Fruit fly (Drosophila melanogaster) whole organism, embryonic: ENCODE data around the gene CG17027.
A peak's percentile ranks its signal among the peaks of the same experiment; 100 is the strongest.

Experiments used
- Asciz ChIP-seq: fragments of 200-800 bp; sonication (Bioruptor generic); optimal IDR thresholded peaks from 2 replicates; lab custom pipeline; 2017; ENCODE audit warnings: missing biosample characterization, mild to moderate bottlenecking, missing genetic modification characterization, missing genetic modification reagents
- Awh ChIP-seq: fragments of 200-800 bp; sonication (Bioruptor generic); IDR thresholded peaks from 2 replicates; pipeline ENCODE4, ENCODE4 v1.3.6; 2022; ENCODE audit warnings: missing biosample characterization, missing genetic modification characterization
- CG10267 ChIP-seq: fragments of 200-800 bp; sonication (Bioruptor generic); optimal IDR thresholded peaks from 2 replicates; lab custom pipeline; 2018; ENCODE audit warnings: missing biosample characterization, mild to moderate bottlenecking, missing genetic modification characterization, moderate library complexity
- CG10431 ChIP-seq: fragments of 200-800 bp; sonication (Bioruptor generic); optimal IDR thresholded peaks from 3 replicates; lab custom pipeline; 2018; ENCODE audit warnings: missing biosample characterization, mild to moderate bottlenecking, missing genetic modification characterization
- CG10979 ChIP-seq: fragments of 200-800 bp; sonication (Bioruptor generic); optimal IDR thresholded peaks from 2 replicates; lab custom pipeline; 2018; ENCODE audit warnings: missing biosample characterization, mild to moderate bottlenecking, missing genetic modification characterization, moderate library complexity
- CG12391 ChIP-seq: fragments of 200-800 bp; sonication (Bioruptor generic); optimal IDR thresholded peaks from 3 replicates; lab custom pipeline; 2018; ENCODE audit warnings: missing biosample characterization, mild to moderate bottlenecking, missing genetic modification characterization, moderate library complexity
- CG12659 ChIP-seq: fragments of 200-800 bp; sonication (Bioruptor generic); optimal IDR thresholded peaks from 3 replicates; lab custom pipeline; 2017; ENCODE audit warnings: mild to moderate bottlenecking, missing biosample characterization, missing genetic modification reagents, missing genetic modification characterization
- CG16779 ChIP-seq: fragments of 200-800 bp; sonication (Bioruptor generic); IDR thresholded peaks from 2 replicates; pipeline ENCODE4 v1.3.6; 2022; ENCODE audit warnings: missing biosample characterization, missing genetic modification characterization
- CG17829 ChIP-seq: fragments of 200-800 bp; optimal IDR thresholded peaks from 2 replicates; lab custom pipeline; 2019; ENCODE audit warnings: missing biosample characterization, mild to moderate bottlenecking, missing genetic modification characterization, moderate library complexity
- CG17912 ChIP-seq: fragments of 200-800 bp; sonication (Bioruptor generic); optimal IDR thresholded peaks from 2 replicates; lab custom pipeline; 2018; ENCODE audit warnings: missing biosample characterization, mild to moderate bottlenecking, missing genetic modification characterization
- CG31224 ChIP-seq: fragments of 200-800 bp; sonication (Bioruptor generic); IDR thresholded peaks from 2 replicates; pipeline ENCODE4 v1.3.6; 2022; ENCODE audit warnings: missing biosample characterization, missing genetic modification characterization
- CG34224 ChIP-seq: fragments of 200-800 bp; sonication (Bioruptor generic); IDR thresholded peaks from 3 replicates; pipeline ENCODE4 v1.3.6; 2022; ENCODE audit warnings: missing biosample characterization, missing genetic modification characterization; ENCODE audit not compliant: partially characterized antibody
- CG4854 ChIP-seq: fragments of 200-800 bp; sonication (Bioruptor generic); optimal IDR thresholded peaks from 2 replicates; lab custom pipeline; 2016; ENCODE audit warnings: missing biosample characterization, missing genetic modification characterization, inconsistent platforms
- CG6654 ChIP-seq: fragments of 200-800 bp; sonication (Bioruptor generic); optimal IDR thresholded peaks from 2 replicates; lab custom pipeline; 2017; ENCODE audit warnings: missing biosample characterization, mild to moderate bottlenecking, missing genetic modification characterization
- CG6813 ChIP-seq: fragments of 200-800 bp; sonication (Bioruptor generic); optimal IDR thresholded peaks from 2 replicates; lab custom pipeline; 2017; ENCODE audit warnings: missing biosample characterization, missing genetic modification characterization, mild to moderate bottlenecking, moderate library complexity, missing genetic modification reagents
- CG7271 ChIP-seq: fragments of 200-800 bp; sonication (Bioruptor generic); optimal IDR thresholded peaks from 2 replicates; lab custom pipeline; 2018; ENCODE audit warnings: missing biosample characterization, mild to moderate bottlenecking, missing genetic modification characterization, moderate library complexity
- CG7839 ChIP-seq: fragments of 200-800 bp; sonication (Bioruptor generic); optimal IDR thresholded peaks from 3 replicates; lab custom pipeline; 2018; ENCODE audit warnings: missing biosample characterization, mild to moderate bottlenecking, missing genetic modification characterization, moderate library complexity
- CG8478 ChIP-seq: fragments of >200 bp; optimal IDR thresholded peaks from 2 replicates; lab custom pipeline; 2018
- CrebB ChIP-seq: fragments of 200-800 bp; sonication (Bioruptor generic); optimal IDR thresholded peaks from 3 replicates; lab custom pipeline; 2018; ENCODE audit warnings: missing biosample characterization, mild to moderate bottlenecking, missing genetic modification characterization
- D ChIP-seq, 2 experiments: fragments of 200-800 bp in 1 of 2; fragments of >200 bp in 1 of 2; sonication (Bioruptor generic) in 1 of 2; optimal IDR thresholded peaks; 2 replicates in 1 of 2; 3 replicates in 1 of 2; lab custom pipeline; 2017; ENCODE audit warnings: mild to moderate bottlenecking in 1 of 2, missing biosample characterization in 1 of 2, missing genetic modification characterization in 1 of 2, missing genetic modification reagents in 1 of 2
- D19A ChIP-seq: fragments of 200-800 bp; optimal IDR thresholded peaks from 3 replicates; lab custom pipeline; 2019; ENCODE audit warnings: missing biosample characterization, mild to moderate bottlenecking, missing genetic modification characterization, moderate library complexity
- Dip3 ChIP-seq: fragments of 200-800 bp; sonication (Bioruptor generic); optimal IDR thresholded peaks from 3 replicates; lab custom pipeline; 2016; ENCODE audit warnings: missing biosample characterization, missing genetic modification characterization
- Elba2 ChIP-seq: fragments of 200-800 bp; sonication (Bioruptor generic); optimal IDR thresholded peaks from 3 replicates; lab custom pipeline; 2016; ENCODE audit warnings: missing biosample characterization, missing genetic modification characterization
- HLHmδ ChIP-seq: fragments of 200-800 bp; sonication (Bioruptor generic); optimal IDR thresholded peaks from 2 replicates; lab custom pipeline; 2018; ENCODE audit warnings: missing biosample characterization, mild to moderate bottlenecking, missing genetic modification characterization, moderate library complexity
- Hr39 ChIP-seq: fragments of >200 bp; optimal IDR thresholded peaks from 2 replicates; lab custom pipeline; 2017
- Optix ChIP-seq: fragments of 200-800 bp; sonication (Bioruptor generic); IDR thresholded peaks from 3 replicates; pipeline ENCODE4 v1.3.6; 2022; ENCODE audit warnings: missing biosample characterization, missing genetic modification characterization
- Side ChIP-seq: fragments of 200-800 bp; sonication (Bioruptor generic); optimal IDR thresholded peaks from 2 replicates; lab custom pipeline; 2016; ENCODE audit warnings: missing biosample characterization, missing genetic modification characterization
- Sox100B ChIP-seq: fragments of 200-800 bp; sonication (Bioruptor generic); optimal IDR thresholded peaks from 3 replicates; lab custom pipeline; 2018; ENCODE audit warnings: missing biosample characterization, mild to moderate bottlenecking, missing genetic modification characterization
- Sox102F ChIP-seq: fragments of 200-800 bp; sonication (Bioruptor generic); optimal IDR thresholded peaks from 2 replicates; lab custom pipeline; 2018; ENCODE audit warnings: missing biosample characterization, mild to moderate bottlenecking, missing genetic modification characterization, moderate library complexity
- Sry-β ChIP-seq: fragments of 200-800 bp; sonication (Bioruptor generic); optimal IDR thresholded peaks from 2 replicates; lab custom pipeline; 2018; ENCODE audit warnings: missing biosample characterization, mild to moderate bottlenecking, missing genetic modification characterization, moderate library complexity
- Stat92E ChIP-seq, 3 experiments: fragments of >200 bp in 2 of 3; fragments of 200-800 bp in 1 of 3; sonication (Bioruptor generic) in 1 of 3; optimal IDR thresholded peaks; 2 replicates each; lab custom pipeline; 2017 to 2019; ENCODE audit warnings: missing biosample characterization in 3 of 3, missing genetic modification characterization in 3 of 3, mild to moderate bottlenecking in 1 of 3, moderate library complexity in 1 of 3
- Taf1 ChIP-seq: fragments of 200-800 bp; sonication (Bioruptor generic); IDR thresholded peaks from 2 replicates; pipeline ENCODE4 v1.3.6; 2022; ENCODE audit warnings: missing biosample characterization, missing genetic modification characterization
- cad ChIP-seq: fragments of >200 bp; optimal IDR thresholded peaks from 2 replicates; lab custom pipeline; 2017; ENCODE audit warnings: missing biosample characterization, missing genetic modification characterization
- dan ChIP-seq: fragments of 200-800 bp; sonication (Bioruptor generic); IDR thresholded peaks from 2 replicates; pipeline ENCODE4 v1.3.6; 2022; ENCODE audit warnings: missing biosample characterization, missing genetic modification characterization
- dati ChIP-seq: fragments of 200-800 bp; sonication (Bioruptor generic); IDR thresholded peaks from 2 replicates; pipeline ENCODE4 v1.3.6; 2022; ENCODE audit warnings: missing biosample characterization, missing genetic modification characterization
- gce ChIP-seq: fragments of 200-800 bp; sonication (Bioruptor generic); IDR thresholded peaks from 3 replicates; pipeline ENCODE4 v1.3.6; 2022; ENCODE audit warnings: missing biosample characterization, missing genetic modification characterization
- gcm2 ChIP-seq: fragments of 200-800 bp; sonication (Bioruptor generic); optimal IDR thresholded peaks from 2 replicates; lab custom pipeline; 2016; ENCODE audit warnings: missing biosample characterization, missing genetic modification characterization
- gem ChIP-seq: fragments of 200-800 bp; sonication (Bioruptor generic); optimal IDR thresholded peaks from 2 replicates; lab custom pipeline; 2019; ENCODE audit warnings: missing biosample characterization, mild to moderate bottlenecking, missing genetic modification characterization, moderate library complexity
- grau ChIP-seq: fragments of 200-800 bp; optimal IDR thresholded peaks from 3 replicates; lab custom pipeline; 2019; ENCODE audit warnings: missing biosample characterization, mild to moderate bottlenecking, missing genetic modification characterization, moderate library complexity
- gsb ChIP-seq: fragments of 200-800 bp; sonication (Bioruptor generic); IDR thresholded peaks from 2 replicates; pipeline ENCODE4 v1.3.6; 2022; ENCODE audit warnings: missing biosample characterization, missing genetic modification characterization
- mam ChIP-seq: fragments of 200-800 bp; sonication (Bioruptor generic); optimal IDR thresholded peaks from 3 replicates; lab custom pipeline; 2016; ENCODE audit warnings: missing biosample characterization, missing genetic modification characterization
- nerfin-2 ChIP-seq: fragments of 200-800 bp; sonication (Bioruptor generic); IDR thresholded peaks from 2 replicates; pipeline ENCODE4 v1.3.6; 2022; ENCODE audit warnings: missing biosample characterization, missing genetic modification characterization; ENCODE audit not compliant: partially characterized antibody
- org-1 ChIP-seq: fragments of 200-800 bp; sonication (Bioruptor generic); optimal IDR thresholded peaks from 2 replicates; lab custom pipeline; 2017; ENCODE audit warnings: missing biosample characterization, missing genetic modification characterization
- prd ChIP-seq, 3 experiments: fragments of >200 bp in 2 of 3; fragments of 200-800 bp in 1 of 3; sonication (Bioruptor generic) in 1 of 3; optimal IDR thresholded peaks in 2 of 3; IDR thresholded peaks in 1 of 3; 2 replicates in 2 of 3; 3 replicates in 1 of 3; pipeline versions ENCODE4 v1.3.6 to Lab custom; 2017 to 2022; ENCODE audit warnings: missing biosample characterization in 1 of 3, missing genetic modification characterization in 1 of 3
- pzg ChIP-seq: fragments of 200-800 bp; sonication (Bioruptor generic); optimal IDR thresholded peaks from 3 replicates; lab custom pipeline; 2018; ENCODE audit warnings: missing biosample characterization, mild to moderate bottlenecking, missing genetic modification characterization, moderate library complexity
- ro ChIP-seq: fragments of 200-800 bp; sonication (Bioruptor generic); IDR thresholded peaks from 2 replicates; pipeline ENCODE4 v1.3.6; 2022; ENCODE audit warnings: missing biosample characterization, missing genetic modification characterization
- schlank ChIP-seq: fragments of 200-800 bp; sonication (Bioruptor generic); optimal IDR thresholded peaks from 2 replicates; lab custom pipeline; 2018; ENCODE audit warnings: missing biosample characterization, mild to moderate bottlenecking, missing genetic modification characterization
- slou ChIP-seq: fragments of 200-800 bp; sonication (Bioruptor generic); optimal IDR thresholded peaks from 3 replicates; lab custom pipeline; 2016; ENCODE audit warnings: missing biosample characterization, missing genetic modification characterization
- slp2 ChIP-seq: fragments of 200-800 bp; sonication (Bioruptor generic); optimal IDR thresholded peaks from 2 replicates; lab custom pipeline; 2016; ENCODE audit warnings: missing biosample characterization, missing genetic modification characterization

Gene CG17027

dm6 chr3L:16013198-16013982 is 33.5 kb downstream of the CG17027 start (continued):
- TF ChIP-seq CG17829 (tag; lab: Kevin White, UChicago) (peak; percentile 57), gcm2 (no peak), D (optimal IDR thresholded peaks at IDR 0.05; lab: Kevin White, UChicago) (no peak), D (GFP tag; optimal IDR thresholded peaks at IDR 0.05; lab: Kevin White, UChicago) (no peak), ro (GFP tag; lab: Robert Waterston, UW) (no peak), Hr39 (lab: Kevin White, UChicago) (no peak), CrebB (tag; lab: Kevin White, UChicago) (no peak), schlank (tag; lab: Kevin White, UChicago) (no peak), mam (GFP tag; lab: Kevin White, UChicago) (no peak), Taf1 (GFP tag; lab: Robert Waterston, UW) (no peak), Sox102F (peak; percentile 29), CG6813 (GFP tag; lab: Kevin White, UChicago) (no peak), CG31224 (GFP tag; lab: Robert Waterston, UW) (no peak), slou (GFP tag; lab: Kevin White, UChicago) (no peak), org-1 (GFP tag; lab: Kevin White, UChicago) (no peak), D19A (tag; lab: Kevin White, UChicago) (peak; percentile 10), pzg (GFP tag; lab: Kevin White, UChicago) (no peak), CG7839 (tag; lab: Kevin White, UChicago) (peak; percentile 29), Elba2 (GFP tag; lab: Kevin White, UChicago) (no peak), CG16779 (GFP tag; lab: Robert Waterston, UW) (no peak), CG10267 (tag; lab: Kevin White, UChicago) (peak; percentile 33), HLHmδ (GFP tag; lab: Kevin White, UChicago) (no peak), Stat92E (GFP tag; optimal IDR thresholded peaks at IDR 0.05; lab: Kevin White, UChicago) (no peak), CG17912 (GFP tag; lab: Kevin White, UChicago) (no peak), Asciz (GFP tag; lab: Kevin White, UChicago) (no peak), gsb (GFP tag; lab: Robert Waterston, UW) (no peak), CG6654 (no peak), gem (tag; lab: Kevin White, UChicago) (peak; percentile 59), slp2 (GFP tag; lab: Kevin White, UChicago) (no peak), Optix (GFP tag; lab: Robert Waterston, UW) (no peak), Sox100B (GFP tag; lab: Kevin White, UChicago) (peak; percentile 30), dati (GFP tag; lab: Robert Waterston, UW) (no peak), CG10431 (GFP tag; lab: Kevin White, UChicago) (no peak), prd (optimal IDR thresholded peaks at IDR 0.05; lab: Kevin White, UChicago) (no peak), prd (GFP tag; IDR thresholded peaks at IDR 0.05; lab: Robert Waterston, UW) (no peak), Side (GFP tag; lab: Kevin White, UChicago) (no peak), CG7271 (tag; lab: Kevin White, UChicago) (peak; percentile 22), nerfin-2 (GFP tag; lab: Robert Waterston, UW) (no peak), Awh (peak; percentile 57), CG34224 (no peak), CG4854 (GFP tag; lab: Kevin White, UChicago) (no peak), CG12391 (tag; lab: Kevin White, UChicago) (peak; percentile 56), CG12659 (GFP tag; lab: Kevin White, UChicago) (no peak), Sry-β (GFP tag; lab: Kevin White, UChicago) (no peak), dan (GFP tag; lab: Robert Waterston, UW) (no peak), CG10979 (tag; lab: Kevin White, UChicago) (peak; percentile 35), gce (GFP tag; lab: Robert Waterston, UW) (no peak), Dip3 (no peak), cad (GFP tag; lab: Kevin White, UChicago) (no peak), CG8478 (lab: Kevin White, UChicago) (no peak), grau (peak; percentile 39)
